Fruit fly (Drosophila melanogaster) S2 (cell line): ENCODE data around the gene LSm-4.

Source experiments
- CG8478 ChIP-seq: fragments of >200 bp; optimal IDR thresholded peaks from 2 replicates; lab custom pipeline; 2018
- CTCF ChIP-seq, 2 experiments: fragments of >200 bp; optimal IDR thresholded peaks; 2 replicates each; lab custom pipeline; 2018

The LSm-4 gene

DNA sequence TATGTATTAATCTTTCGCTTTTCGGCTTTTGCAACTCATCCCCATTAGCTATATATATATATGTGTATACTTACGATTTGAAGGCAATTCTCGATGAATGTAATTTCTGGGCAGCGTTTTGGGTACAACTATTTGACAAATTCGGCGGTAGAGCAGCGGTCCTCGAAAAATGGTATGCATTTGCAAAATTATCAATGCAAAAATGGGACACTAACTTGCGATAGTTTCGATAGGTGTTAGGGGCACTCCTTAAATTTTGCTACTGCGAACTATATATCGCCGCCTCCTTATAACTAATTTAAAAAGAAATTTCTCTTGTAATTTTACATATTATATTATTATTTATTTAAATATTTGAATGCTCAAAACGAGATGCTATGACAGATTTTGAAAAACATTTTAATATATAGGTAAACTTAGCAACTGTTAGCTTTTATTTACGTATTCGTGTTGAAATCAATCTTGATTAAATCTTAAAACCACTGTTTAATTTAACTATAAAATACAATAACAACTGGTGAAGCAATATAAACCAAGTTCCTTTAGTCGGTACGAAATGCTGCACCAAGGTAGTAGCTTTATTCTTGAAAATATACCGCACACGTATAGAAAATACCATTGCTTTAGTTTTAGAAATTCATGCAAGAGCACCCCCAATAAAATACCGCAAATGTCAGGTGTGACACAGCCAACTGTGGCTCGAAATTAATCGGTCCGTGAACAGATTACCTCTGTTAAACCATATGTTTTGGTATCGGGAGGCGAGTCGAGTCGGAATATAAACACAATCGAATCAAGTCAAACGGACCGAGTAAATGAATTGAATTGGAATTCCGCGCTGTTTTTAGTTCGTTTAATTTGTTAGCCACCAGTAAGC lies 8.5 kb upstream of the LSm-4 start, which contains the start of the genes CG5355 and Klp31E:
Gene CG5355 (minus strand): TSS at position 213 of the 877 bp plus-strand sequence.
Gene Klp31E (plus strand): TSS at position 767 of the 877 bp plus-strand sequence.
- TF ChIP-seq CTCF (optimal IDR thresholded peaks at IDR 0.05; lab: Kevin White, UChicago) (no peak), CG8478 (no peak)

dm6 chr2L:10408122-10408576 lies 3.1 kb upstream of the LSm-4 start, which contains the start of the genes Ip259 and RpS27A:
Ip259 (plus strand) TSS chr2L:10408352.
RpS27A (plus strand) TSS chr2L:10408352.
- no peak for TF ChIP-seq CG8478
- TF ChIP-seq CTCF (optimal IDR thresholded peaks at IDR 0.05; lab: Kevin White, UChicago) = peak in 1 of 2 experiments; percentile 11

DNA sequence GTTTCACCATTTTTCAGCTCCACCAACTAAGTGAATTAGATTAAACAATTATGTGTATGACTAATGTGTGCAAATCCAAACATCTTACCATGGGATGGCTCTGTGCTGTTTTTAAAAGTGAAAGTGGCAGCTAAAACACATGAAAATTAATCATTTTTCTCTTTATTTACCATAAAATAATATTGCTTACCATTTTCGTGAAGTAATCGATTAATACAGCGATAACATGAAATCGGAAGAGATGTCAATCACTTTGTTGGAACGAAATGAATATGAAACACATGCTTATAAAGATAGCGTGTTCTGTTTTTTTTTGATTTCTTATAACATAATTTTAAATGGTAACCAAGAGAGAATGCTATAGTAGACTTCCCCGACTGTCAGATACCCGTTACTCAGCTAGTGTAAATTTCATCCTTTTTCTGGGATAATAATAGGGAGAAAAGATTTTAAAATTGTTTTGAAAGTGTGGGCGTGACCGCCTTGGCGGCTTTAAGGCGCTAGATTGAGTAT lies 1.1 kb downstream of the LSm-4 start:
- no peak for TF ChIP-seq CTCF (optimal IDR thresholded peaks at IDR 0.05; lab: Kevin White, UChicago)
- no peak for TF ChIP-seq CG8478

DNA sequence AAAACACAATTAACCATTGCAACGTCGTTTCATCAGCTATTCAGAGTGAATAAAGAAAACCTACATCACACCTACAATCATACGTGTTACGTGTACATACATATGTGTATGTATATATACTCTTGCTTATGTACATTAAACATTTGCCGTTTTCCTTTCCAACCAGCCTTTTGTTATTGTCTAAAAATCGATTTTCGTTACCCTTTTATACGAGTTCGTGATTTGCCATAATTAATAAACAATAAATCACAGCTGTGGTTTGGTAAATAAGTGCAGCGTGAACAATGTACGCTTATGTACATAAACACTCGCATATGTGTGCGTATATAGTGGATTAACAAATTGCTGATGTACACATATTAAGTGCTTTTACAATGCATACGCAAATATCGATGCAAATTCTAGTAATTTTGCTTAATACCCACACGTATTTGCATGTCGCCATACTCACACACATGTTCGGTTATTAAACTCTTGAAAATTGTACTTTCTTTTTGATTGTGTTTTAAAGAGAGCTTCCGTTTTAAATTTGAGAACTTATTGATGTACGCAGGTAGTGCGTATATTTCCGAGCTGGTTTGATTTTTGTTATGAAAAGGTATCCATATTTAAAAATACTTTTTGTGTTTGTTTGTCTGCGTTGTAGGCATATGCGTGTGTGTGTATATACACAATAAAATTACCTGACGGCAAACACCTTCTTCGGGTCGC lies 8.0 kb downstream of the LSm-4 start:
- no peak for TF ChIP-seq CTCF (optimal IDR thresholded peaks at IDR 0.05; lab: Kevin White, UChicago)
- TF ChIP-seq CG8478 = no peak

DNA sequence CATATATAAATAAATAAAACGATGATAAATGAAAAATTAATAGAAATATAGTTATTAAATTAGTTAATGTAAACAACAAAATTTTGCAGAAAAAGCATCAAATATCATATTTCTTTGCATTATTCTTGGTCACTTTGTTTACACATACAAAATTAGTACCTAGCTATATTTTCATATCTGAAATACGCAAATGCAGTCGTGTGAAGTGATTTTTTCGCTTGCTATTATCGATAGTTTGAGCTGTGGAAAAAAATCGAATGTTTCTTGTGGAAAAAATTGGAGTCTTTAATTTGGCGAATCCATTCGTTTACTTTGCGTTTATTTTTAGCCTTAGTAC lies 8.5 kb downstream of the LSm-4 start, which contains the start of gene Cnot4:
Gene Cnot4 (plus strand): TSS at position 229 of the 337 bp plus-strand sequence.
- TF ChIP-seq CTCF (optimal IDR thresholded peaks at IDR 0.05; lab: Kevin White, UChicago) (no peak), CG8478 (no peak)

DNA sequence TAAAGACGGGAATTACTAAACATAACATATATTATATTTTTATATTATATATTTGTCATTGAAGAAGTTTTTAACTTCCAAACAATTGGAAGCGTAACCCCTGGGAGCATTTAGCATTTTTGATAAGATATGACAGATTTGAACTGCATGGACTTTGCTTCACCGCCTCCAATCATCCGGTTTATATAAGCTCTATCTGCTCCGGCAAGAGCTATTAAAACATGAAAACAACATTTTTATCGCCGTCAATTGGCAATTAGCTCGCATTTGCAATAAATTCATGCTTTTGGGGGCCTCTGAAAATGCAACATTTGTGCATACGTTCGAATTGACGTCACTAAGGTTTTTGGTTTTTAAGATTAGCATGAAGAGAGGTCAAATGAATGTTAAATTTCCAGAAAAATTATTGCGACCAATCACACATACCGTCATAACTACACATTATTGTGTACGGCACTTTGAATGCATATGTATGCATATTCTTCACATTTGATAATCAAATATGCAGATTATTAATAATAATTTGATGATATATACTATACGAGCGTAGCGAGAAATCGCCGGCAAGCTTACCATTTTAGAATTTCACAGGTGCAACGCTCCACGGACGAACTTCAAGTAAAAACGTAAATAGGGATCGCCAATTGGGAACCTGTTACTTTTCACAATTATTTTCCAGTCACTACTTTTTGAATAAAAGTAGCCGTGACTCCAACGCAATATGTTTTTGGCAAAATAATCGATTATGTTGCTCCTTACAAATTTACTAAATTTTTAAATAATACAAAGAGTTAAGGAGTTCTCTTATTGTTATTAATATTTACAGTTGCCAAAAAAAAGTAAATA lies 9.1 kb downstream of the LSm-4 start, which contains the start of gene Mdh1:
Gene Mdh1 (minus strand): TSS at position 691 of the 846 bp plus-strand sequence.
- no peak for TF ChIP-seq CTCF (optimal IDR thresholded peaks at IDR 0.05; lab: Kevin White, UChicago)
- TF ChIP-seq CG8478 = no peak

dm6 chr2L:10395035-10395434 lies 10.0 kb downstream of the LSm-4 start:
- TF ChIP-seq CTCF (optimal IDR thresholded peaks at IDR 0.05; lab: Kevin White, UChicago) = no peak
- no peak for TF ChIP-seq CG8478

dm6 chr2L:10393467-10393866 lies 11.5 kb downstream of the LSm-4 start:
- TF ChIP-seq CG8478 (no peak), CTCF (optimal IDR thresholded peaks at IDR 0.05; lab: Kevin White, UChicago) (no peak)

dm6 chr2L:10387869-10388726 lies 16.9 kb downstream of the LSm-4 start, which contains the start of gene da:
da (plus strand) TSS chr2L:10388105.
- TF ChIP-seq CG8478 = no peak
- TF ChIP-seq CTCF (optimal IDR thresholded peaks at IDR 0.05; lab: Kevin White, UChicago) = peak in 1 of 2 experiments; percentile 51

DNA sequence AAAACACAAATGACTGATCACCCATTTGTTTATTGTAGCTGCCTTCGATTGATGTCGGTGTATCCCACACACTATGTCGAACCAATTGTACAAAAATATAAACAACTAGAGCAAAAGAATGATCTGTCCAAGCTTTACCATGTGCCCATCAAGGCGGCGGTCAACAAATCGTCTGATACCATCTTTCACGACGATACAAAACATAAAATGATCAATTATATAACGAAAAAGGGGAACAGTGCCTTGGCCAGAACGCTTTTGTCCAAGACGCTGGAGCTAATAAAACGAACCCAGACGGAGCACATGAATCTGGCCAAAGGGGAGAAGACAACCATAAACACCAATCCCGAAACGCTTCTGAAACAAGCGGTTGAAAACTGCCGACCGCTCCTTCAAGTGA lies 18.2 kb downstream of the LSm-4 start:
- TF ChIP-seq CTCF (optimal IDR thresholded peaks at IDR 0.05; lab: Kevin White, UChicago) = no peak
- no peak for TF ChIP-seq CG8478

- TF ChIP-seq CTCF (optimal IDR thresholded peaks at IDR 0.05; lab: Kevin White, UChicago) (no peak), CG8478 (no peak)
Measured at dm6 chr2L:10386208-10386805, 18.7 kb downstream of the LSm-4 start, which contains the start of the genes Cdk1 and mRpS7. Cdk1 (minus strand) TSS chr2L:10386262. mRpS7 (plus strand) TSS chr2L:10386662.

DNA sequence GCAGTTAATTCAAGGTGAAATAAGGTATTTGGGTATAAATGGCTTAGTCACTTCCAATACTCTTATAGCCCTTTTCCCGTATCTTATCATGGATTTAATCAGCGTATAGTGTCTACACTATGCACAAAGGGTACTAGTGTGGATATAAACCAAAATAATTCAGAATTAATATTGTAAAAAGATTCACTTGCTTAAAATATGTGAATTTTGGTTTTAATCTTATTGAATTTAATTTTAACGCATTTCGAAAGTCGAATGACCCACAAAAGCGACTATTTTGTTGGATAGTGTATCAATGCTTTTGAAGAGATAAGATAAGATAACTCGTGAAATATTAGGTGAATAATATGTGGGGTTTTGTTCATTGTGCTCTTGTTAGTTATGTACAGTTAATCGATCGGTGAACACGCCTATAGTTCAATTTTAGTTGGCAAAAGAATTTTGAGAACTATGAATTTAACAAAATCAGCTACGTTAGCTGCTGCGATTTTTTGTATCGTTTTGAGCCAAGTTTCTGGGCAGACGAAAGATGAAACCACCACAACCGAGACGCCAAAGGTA lies 23.0 kb downstream of the LSm-4 start, which contains the start of gene CG5096:
Gene CG5096 (plus strand): TSS at position 374 of the 561 bp plus-strand sequence.
- TF ChIP-seq CG8478 = no peak
- TF ChIP-seq CTCF (optimal IDR thresholded peaks at IDR 0.05; lab: Kevin White, UChicago) = no peak

- peak; percentile 12 to 32 for TF ChIP-seq CTCF (optimal IDR thresholded peaks at IDR 0.05; lab: Kevin White, UChicago)
- TF ChIP-seq CG8478 = no peak
Measured at dm6 chr2L:10379865-10380264, 25.1 kb downstream of the LSm-4 start, which contains the start of gene gny. gny (plus strand) TSS chr2L:10380103.
